Fruit fly (Drosophila melanogaster): ENCODE data around the gene Atac1.

Gene Atac1

dm6 chr2L:6966309-6966708 is 6.2 kb upstream of the Atac1 start (continued):
- TF ChIP-seq Oaz (GFP tag; IDR thresholded peaks at IDR 0.05), result no peak
- no peak for TF ChIP-seq Atf3 (GFP tag; optimal IDR thresholded peaks at IDR 0.05)
- TF ChIP-seq scrt (GFP tag; optimal IDR thresholded peaks at IDR 0.05), result no peak
- peak; percentile 7 for TF ChIP-seq nerfin-1 (tag; optimal IDR thresholded peaks at IDR 0.05)
- TF ChIP-seq CG12659 (GFP tag; optimal IDR thresholded peaks at IDR 0.05), result no peak
- TF ChIP-seq CG18619 (GFP tag; optimal IDR thresholded peaks at IDR 0.05), result no peak
- TF ChIP-seq YL-1 (GFP tag; optimal IDR thresholded peaks at IDR 0.05), result peak; percentile 76
- TF ChIP-seq Abd-B (GFP tag; optimal IDR thresholded peaks at IDR 0.05), result no peak
- TF ChIP-seq Dad (GFP tag; optimal IDR thresholded peaks at IDR 0.05), result no peak
- no peak for TF ChIP-seq gce (GFP tag; IDR thresholded peaks at IDR 0.05)
- TF ChIP-seq cad (GFP tag; optimal IDR thresholded peaks at IDR 0.05), result no peak
- no peak for TF ChIP-seq CG13287 (GFP tag; IDR thresholded peaks at IDR 0.05; ENCODE audit: partially characterized antibody)
- TF ChIP-seq gcm2 (GFP tag; optimal IDR thresholded peaks at IDR 0.05), result no peak
- peak; percentile 51 for TF ChIP-seq CG30020 (tag; optimal IDR thresholded peaks at IDR 0.05)
- TF ChIP-seq ato (GFP tag; IDR thresholded peaks at IDR 0.05; ENCODE audit: partially characterized antibody), result no peak
- TF ChIP-seq CG10366 (GFP tag; IDR thresholded peaks at IDR 0.05), result no peak
- TF ChIP-seq CG10431 (GFP tag; optimal IDR thresholded peaks at IDR 0.05), result peak; percentile 100
- no peak for TF ChIP-seq Sox102F (GFP tag; optimal IDR thresholded peaks at IDR 0.05)
- no peak for TF ChIP-seq CG18476 (GFP tag; optimal IDR thresholded peaks at IDR 0.05)
- peak; percentile 95 for TF ChIP-seq CG32767 (GFP tag; IDR thresholded peaks at IDR 0.05)
- no peak for TF ChIP-seq abd-A (tag; optimal IDR thresholded peaks at IDR 0.05)
- no peak for TF ChIP-seq ftz-f1 (GFP tag; optimal IDR thresholded peaks at IDR 0.05)
- TF ChIP-seq oc (tag; optimal IDR thresholded peaks at IDR 0.05), result no peak
- no peak for TF ChIP-seq tio (GFP tag; optimal IDR thresholded peaks at IDR 0.05)
- TF ChIP-seq CG3838 (GFP tag; optimal IDR thresholded peaks at IDR 0.05), result no peak
- TF ChIP-seq CG13775 (GFP tag; optimal IDR thresholded peaks at IDR 0.05), result no peak
- no peak for TF ChIP-seq Fer2 (tag; optimal IDR thresholded peaks at IDR 0.05)
- TF ChIP-seq schlank (tag; optimal IDR thresholded peaks at IDR 0.05), result no peak
- no peak for TF ChIP-seq CG33213 (GFP tag; optimal IDR thresholded peaks at IDR 0.05)
- no peak for TF ChIP-seq GATAe (GFP tag; conservative IDR thresholded peaks at IDR 0.05)
- no peak for TF ChIP-seq CG1603 (tag; optimal IDR thresholded peaks at IDR 0.05)
- TF ChIP-seq en (GFP tag; optimal IDR thresholded peaks at IDR 0.05), result no peak
- no peak for TF ChIP-seq lbe (GFP tag; optimal IDR thresholded peaks at IDR 0.05)
- TF ChIP-seq sim (GFP tag; IDR thresholded peaks at IDR 0.05), result no peak
- TF ChIP-seq H2.0 (GFP tag; IDR thresholded peaks at IDR 0.05), result no peak
- no peak for TF ChIP-seq CG14441 (GFP tag; IDR thresholded peaks at IDR 0.05)
- TF ChIP-seq emc (GFP tag; optimal IDR thresholded peaks at IDR 0.05), result no peak
- TF ChIP-seq ham (GFP tag; IDR thresholded peaks at IDR 0.05), result no peak
- TF ChIP-seq HLH4C (GFP tag; IDR thresholded peaks at IDR 0.05; ENCODE audit: partially characterized antibody), result no peak
- TF ChIP-seq croc (GFP tag; conservative IDR thresholded peaks at IDR 0.05), result no peak
- TF ChIP-seq CG32532 (GFP tag; IDR thresholded peaks at IDR 0.05), result no peak
- TF ChIP-seq jigr1 (GFP tag; IDR thresholded peaks at IDR 0.05), result no peak
- TF ChIP-seq Pdp1 (GFP tag; optimal IDR thresholded peaks at IDR 0.05), result no peak
- TF ChIP-seq CG7357 (GFP tag; IDR thresholded peaks at IDR 0.05), result no peak
- no peak for TF ChIP-seq Tbp (GFP tag; optimal IDR thresholded peaks at IDR 0.05)
- no peak for TF ChIP-seq Fer1 (GFP tag; optimal IDR thresholded peaks at IDR 0.05)
- TF ChIP-seq CG2875 (GFP tag; optimal IDR thresholded peaks at IDR 0.05), result no peak
- TF ChIP-seq slp2 (GFP tag; optimal IDR thresholded peaks at IDR 0.05), result no peak
- TF ChIP-seq CG2199 (GFP tag; IDR thresholded peaks at IDR 0.05), result 0 out of 3 replicates have a peak, but pooled peaks have one; percentile 54
- no peak for TF ChIP-seq CG8359 (GFP tag; optimal IDR thresholded peaks at IDR 0.05; ENCODE audit: borderline replicate concordance)
- no peak for TF ChIP-seq CG31441 (GFP tag; IDR thresholded peaks at IDR 0.05)
- no peak for TF ChIP-seq CG12155 (GFP tag; optimal IDR thresholded peaks at IDR 0.05)
